Fruit fly (Drosophila melanogaster) whole organism, wandering third instar larva: ENCODE measurements around the gene CG33178.

Source experiments
- Abd-B ChIP-seq: fragments of >200 bp; optimal IDR thresholded peaks from 2 replicates; lab custom pipeline; 2017; ENCODE audit warnings: missing biosample characterization, missing genetic modification characterization
- CG32264 ChIP-seq: fragments of 200-800 bp; sonication (Bioruptor generic); optimal IDR thresholded peaks from 2 replicates; lab custom pipeline; 2016; ENCODE audit warnings: missing biosample characterization, missing genetic modification characterization
- CG9705 ChIP-seq: fragments of 200-800 bp; sonication (Bioruptor generic); optimal IDR thresholded peaks from 2 replicates; lab custom pipeline; 2018; ENCODE audit warnings: missing biosample characterization, mild to moderate bottlenecking, missing genetic modification characterization
- CrebA ChIP-seq: fragments of 200-800 bp; sonication (Bioruptor generic); optimal IDR thresholded peaks from 2 replicates; lab custom pipeline; 2016; ENCODE audit warnings: missing biosample characterization, mild to moderate bottlenecking, missing genetic modification characterization, borderline replicate concordance
- Dfd ChIP-seq: fragments of >200 bp; optimal IDR thresholded peaks from 2 replicates; lab custom pipeline; 2017; ENCODE audit warnings: missing biosample characterization, missing genetic modification characterization
- Dif ChIP-seq: fragments of 200-275, 200-300 bp; sonication (Bioruptor generic); optimal IDR thresholded peaks from 2 replicates; lab custom pipeline; 2018; ENCODE audit warnings: missing biosample characterization, missing genetic modification characterization; ENCODE audit not compliant: partially characterized antibody
- GATAd ChIP-seq: sonication (Bioruptor generic); optimal IDR thresholded peaks from 2 replicates; lab custom pipeline; 2016; ENCODE audit warnings: missing biosample characterization, missing genetic modification characterization
- HLH106 ChIP-seq: fragments of 200-800 bp; optimal IDR thresholded peaks from 3 replicates; lab custom pipeline; 2019; ENCODE audit warnings: missing biosample characterization, mild to moderate bottlenecking, missing genetic modification characterization, moderate library complexity
- Hnf4 ChIP-seq: fragments of 200-800 bp; sonication (Bioruptor generic); optimal IDR thresholded peaks from 2 replicates; lab custom pipeline; 2016; ENCODE audit warnings: missing biosample characterization, mild to moderate bottlenecking, missing genetic modification characterization
- Hr78 ChIP-seq: fragments of >200 bp; optimal IDR thresholded peaks from 2 replicates; lab custom pipeline; 2017; ENCODE audit warnings: missing biosample characterization, missing genetic modification characterization
- Hr83 ChIP-seq: fragments of 200-300 bp; sonication (Bioruptor generic); optimal IDR thresholded peaks from 2 replicates; lab custom pipeline; 2016; ENCODE audit warnings: missing biosample characterization, mild to moderate bottlenecking, missing genetic modification characterization, moderate library complexity; ENCODE audit not compliant: poor library complexity, severe bottlenecking
- Jra ChIP-seq: sonication (Bioruptor generic); optimal IDR thresholded peaks from 2 replicates; lab custom pipeline; 2016; ENCODE audit warnings: missing biosample characterization, missing genetic modification characterization
- Mio ChIP-seq: sonication (Bioruptor generic); optimal IDR thresholded peaks from 2 replicates; lab custom pipeline; 2016; ENCODE audit warnings: missing biosample characterization, missing genetic modification characterization
- Myc ChIP-seq: fragments of >200 bp; optimal IDR thresholded peaks from 2 replicates; lab custom pipeline; 2017
- N ChIP-seq: fragments of >200 bp; optimal IDR thresholded peaks from 2 replicates; lab custom pipeline; 2018; ENCODE audit warnings: missing biosample characterization, missing external identifiers, missing genetic modification characterization
- OdsH ChIP-seq: fragments of 200-800 bp; sonication (Bioruptor generic); optimal IDR thresholded peaks from 2 replicates; lab custom pipeline; 2016; ENCODE audit warnings: missing biosample characterization, mild to moderate bottlenecking, missing genetic modification characterization
- Rel ChIP-seq, 2 experiments: fragments of 200-800 bp; sonication (Bioruptor generic) in 1 of 2; optimal IDR thresholded peaks; 2 replicates in 1 of 2; 3 replicates in 1 of 2; lab custom pipeline; 2016 to 2019; ENCODE audit warnings: mild to moderate bottlenecking in 2 of 2, missing biosample characterization in 2 of 2, missing genetic modification characterization in 2 of 2, moderate library complexity in 1 of 2
- Sp1 ChIP-seq: fragments of 200-800 bp; sonication (Bioruptor generic); optimal IDR thresholded peaks from 3 replicates; lab custom pipeline; 2019; ENCODE audit warnings: missing biosample characterization, mild to moderate bottlenecking, missing genetic modification characterization, moderate library complexity
- Vsx2 ChIP-seq: fragments of 200-300, 225-300 bp; sonication (Bioruptor generic); optimal IDR thresholded peaks from 2 replicates; lab custom pipeline; 2018; ENCODE audit warnings: missing biosample characterization, missing genetic modification characterization; ENCODE audit not compliant: partially characterized antibody
- br ChIP-seq: fragments of 200-800 bp; sonication (Bioruptor generic); optimal IDR thresholded peaks from 2 replicates; lab custom pipeline; 2016; ENCODE audit warnings: missing biosample characterization, missing genetic modification characterization
- brk ChIP-seq: fragments of 200-800 bp; sonication (Bioruptor generic); optimal IDR thresholded peaks from 2 replicates; lab custom pipeline; 2016; ENCODE audit warnings: missing biosample characterization, mild to moderate bottlenecking, missing genetic modification characterization
- dl ChIP-seq, 2 experiments: fragments of 175-275, 200-275 bp in 1 of 2; fragments of 200-275 bp in 1 of 2; sonication (Bioruptor generic); optimal IDR thresholded peaks; lab custom pipeline; 2018; ENCODE audit warnings: mild to moderate bottlenecking in 2 of 2, missing biosample characterization in 2 of 2, missing genetic modification characterization in 2 of 2, moderate library complexity in 2 of 2; ENCODE audit not compliant: partially characterized antibody in 2 of 2, insufficient read depth in 1 of 2
- dmrt93B ChIP-seq: fragments of 200-800 bp; sonication (Bioruptor generic); optimal IDR thresholded peaks from 2 replicates; lab custom pipeline; 2018; ENCODE audit warnings: missing biosample characterization, mild to moderate bottlenecking, missing genetic modification characterization
- dsf ChIP-seq: sonication (Bioruptor generic); optimal IDR thresholded peaks from 2 replicates; lab custom pipeline; 2016; ENCODE audit warnings: missing biosample characterization, missing genetic modification characterization, borderline replicate concordance
- ey ChIP-seq: fragments of 200-800 bp; sonication (Bioruptor generic); optimal IDR thresholded peaks from 2 replicates; lab custom pipeline; 2016; ENCODE audit warnings: missing biosample characterization, missing genetic modification characterization
- foxo ChIP-seq, 2 experiments: fragments of 200-800 bp; sonication (Bioruptor generic); optimal IDR thresholded peaks; 2 replicates in 1 of 2; 3 replicates in 1 of 2; lab custom pipeline; 2016 to 2017; ENCODE audit warnings: missing biosample characterization in 2 of 2, missing genetic modification characterization in 2 of 2
- fru ChIP-seq: fragments of 200-800 bp; sonication (Bioruptor generic); optimal IDR thresholded peaks from 3 replicates; lab custom pipeline; 2016; ENCODE audit warnings: missing biosample characterization, mild to moderate bottlenecking, missing genetic modification characterization
- h ChIP-seq: fragments of 200-800 bp; sonication (Bioruptor generic); optimal IDR thresholded peaks from 3 replicates; lab custom pipeline; 2016; ENCODE audit warnings: missing biosample characterization, mild to moderate bottlenecking, missing genetic modification characterization
- jim ChIP-seq: fragments of 175-275, 200-325 bp; sonication (Bioruptor generic); optimal IDR thresholded peaks from 2 replicates; lab custom pipeline; 2016; ENCODE audit warnings: missing biosample characterization, mild to moderate bottlenecking, missing genetic modification characterization
- lola ChIP-seq: fragments of >200 bp; optimal IDR thresholded peaks from 2 replicates; lab custom pipeline; 2017; ENCODE audit warnings: missing biosample characterization, missing genetic modification characterization
- pan ChIP-seq: fragments of >200 bp; optimal IDR thresholded peaks from 2 replicates; lab custom pipeline; 2017
- psq ChIP-seq: fragments of 200-800 bp; sonication (Bioruptor generic); optimal IDR thresholded peaks from 3 replicates; lab custom pipeline; 2017; ENCODE audit warnings: missing biosample characterization, mild to moderate bottlenecking, missing genetic modification characterization, moderate library complexity
- rgr ChIP-seq: fragments of 200-800 bp; sonication (Bioruptor generic); optimal IDR thresholded peaks from 3 replicates; lab custom pipeline; 2016; ENCODE audit warnings: missing biosample characterization, mild to moderate bottlenecking, missing genetic modification characterization
- sage ChIP-seq: fragments of 200-800 bp; sonication (Bioruptor generic); optimal IDR thresholded peaks from 2 replicates; lab custom pipeline; 2016; ENCODE audit warnings: missing biosample characterization, mild to moderate bottlenecking, missing genetic modification characterization
- sv ChIP-seq: fragments of 200-800 bp; sonication (Bioruptor generic); optimal IDR thresholded peaks from 3 replicates; lab custom pipeline; 2016; ENCODE audit warnings: missing biosample characterization, missing genetic modification characterization
- tai ChIP-seq: sonication (Bioruptor generic); optimal IDR thresholded peaks from 2 replicates; lab custom pipeline; 2016; ENCODE audit warnings: missing biosample characterization, missing genetic modification characterization
- usp ChIP-seq: fragments of >200 bp; optimal IDR thresholded peaks from 2 replicates; lab custom pipeline; 2017; ENCODE audit warnings: missing biosample characterization, missing genetic modification characterization
- woc ChIP-seq: sonication (Bioruptor generic); optimal IDR thresholded peaks from 2 replicates; lab custom pipeline; 2016; ENCODE audit warnings: missing biosample characterization, mild to moderate bottlenecking, missing genetic modification characterization

The CG33178 gene

dm6 chrX:15070811-15071479, 11.7 kb upstream of the CG33178 start:
- TF ChIP-seq pan (lab: Kevin White, UChicago), result no peak
- peak; percentile 22 for TF ChIP-seq Rel (GFP tag; optimal IDR thresholded peaks at IDR 0.05; lab: Kevin White, UChicago)
- TF ChIP-seq Rel (tag; optimal IDR thresholded peaks at IDR 0.05; lab: Kevin White, UChicago), result peak; percentile 38
- peak; percentile 6 for TF ChIP-seq CrebA (GFP tag; lab: Kevin White, UChicago)
- no peak for TF ChIP-seq Hr78
- TF ChIP-seq Jra (GFP tag; lab: Kevin White, UChicago), result no peak
- no peak for TF ChIP-seq OdsH (GFP tag; lab: Kevin White, UChicago)
- TF ChIP-seq Sp1, result peak; percentile 38
- TF ChIP-seq dmrt93B (GFP tag; lab: Kevin White, UChicago), result no peak
- peak; percentile 62 for TF ChIP-seq brk (GFP tag; lab: Kevin White, UChicago)
- peak in 1 of 2 experiments; percentile 7 for TF ChIP-seq dl (GFP tag; optimal IDR thresholded peaks at IDR 0.05; lab: Kevin White, UChicago; ENCODE audit: insufficient read depth in 1 of 2, partially characterized antibody in 2 of 2)
- TF ChIP-seq Dif (GFP tag; lab: Kevin White, UChicago), result no peak
- peak; percentile 58 for TF ChIP-seq h
- TF ChIP-seq CG9705, result no peak
- TF ChIP-seq usp (GFP tag; lab: Kevin White, UChicago), result no peak
- no peak for TF ChIP-seq dsf
- no peak for TF ChIP-seq br (GFP tag; lab: Kevin White, UChicago)
- no peak for TF ChIP-seq woc (GFP tag; lab: Kevin White, UChicago)
- TF ChIP-seq tai (GFP tag; lab: Kevin White, UChicago), result no peak
- TF ChIP-seq psq (GFP tag; lab: Kevin White, UChicago), result peak; percentile 29
- no peak for TF ChIP-seq HLH106 (tag; lab: Kevin White, UChicago)
- no peak for TF ChIP-seq Dfd (GFP tag; lab: Kevin White, UChicago)
- TF ChIP-seq Hnf4, result peak; percentile 71
- peak in 1 of 2 experiments; percentile 41 for TF ChIP-seq foxo (GFP tag; optimal IDR thresholded peaks at IDR 0.05; lab: Kevin White, UChicago)
- no peak for TF ChIP-seq CG32264 (GFP tag; lab: Kevin White, UChicago)
- TF ChIP-seq fru, result peak; percentile 25
- TF ChIP-seq Vsx2 (GFP tag; lab: Kevin White, UChicago), result no peak
- TF ChIP-seq ey, result peak; percentile 24
- no peak for TF ChIP-seq sage (GFP tag; lab: Kevin White, UChicago)
- no peak for TF ChIP-seq GATAd (GFP tag; lab: Kevin White, UChicago)
- TF ChIP-seq lola (GFP tag; lab: Kevin White, UChicago), result no peak
- no peak for TF ChIP-seq Mio (GFP tag; lab: Kevin White, UChicago)
- TF ChIP-seq Myc (lab: Kevin White, UChicago), result no peak
- no peak for TF ChIP-seq jim
- peak; percentile 13 for TF ChIP-seq rgr (GFP tag; lab: Kevin White, UChicago)
- TF ChIP-seq sv (GFP tag; lab: Kevin White, UChicago), result no peak
- no peak for TF ChIP-seq Abd-B (GFP tag; lab: Kevin White, UChicago)
- TF ChIP-seq N (GFP tag; lab: Kevin White, UChicago), result no peak
- TF ChIP-seq Hr83 (GFP tag; lab: Kevin White, UChicago), result peak; percentile 76

dm6 chrX:15074646-15075351, 7.8 kb upstream of the CG33178 start:
- no peak for TF ChIP-seq Vsx2 (GFP tag; lab: Kevin White, UChicago)
- peak; percentile 72 for TF ChIP-seq OdsH (GFP tag; lab: Kevin White, UChicago)
- peak; percentile 47 for TF ChIP-seq CG9705
- no peak for TF ChIP-seq N (GFP tag; lab: Kevin White, UChicago)
- TF ChIP-seq Sp1, result peak; percentile 76
- peak; percentile 70 for TF ChIP-seq Jra (GFP tag; lab: Kevin White, UChicago)
- peak; percentile 49 for TF ChIP-seq dmrt93B (GFP tag; lab: Kevin White, UChicago)
- peak; percentile 31 for TF ChIP-seq Mio (GFP tag; lab: Kevin White, UChicago)
- TF ChIP-seq fru, result peak; percentile 90
- TF ChIP-seq CG32264 (GFP tag; lab: Kevin White, UChicago), result peak; percentile 10
- no peak for TF ChIP-seq CrebA (GFP tag; lab: Kevin White, UChicago)
- TF ChIP-seq dsf, result no peak
- TF ChIP-seq jim, result peak; percentile 56
- TF ChIP-seq Hnf4, result peak; percentile 87
- TF ChIP-seq HLH106 (tag; lab: Kevin White, UChicago), result peak; percentile 70
- no peak for TF ChIP-seq sage (GFP tag; lab: Kevin White, UChicago)
- no peak for TF ChIP-seq Abd-B (GFP tag; lab: Kevin White, UChicago)
- no peak for TF ChIP-seq Dfd (GFP tag; lab: Kevin White, UChicago)
- TF ChIP-seq br (GFP tag; lab: Kevin White, UChicago), result peak; percentile 88
- TF ChIP-seq woc (GFP tag; lab: Kevin White, UChicago), result peak; percentile 87
- no peak for TF ChIP-seq dl (GFP tag; optimal IDR thresholded peaks at IDR 0.05; lab: Kevin White, UChicago; ENCODE audit: insufficient read depth in 1 of 2, partially characterized antibody in 2 of 2)
- peak; percentile 91 for TF ChIP-seq sv (GFP tag; lab: Kevin White, UChicago)
- no peak for TF ChIP-seq pan (lab: Kevin White, UChicago)
- TF ChIP-seq psq (GFP tag; lab: Kevin White, UChicago), result peak; percentile 65
- no peak for TF ChIP-seq Rel (GFP tag; optimal IDR thresholded peaks at IDR 0.05; lab: Kevin White, UChicago)
- no peak for TF ChIP-seq Rel (tag; optimal IDR thresholded peaks at IDR 0.05; lab: Kevin White, UChicago)
- TF ChIP-seq Hr83 (GFP tag; lab: Kevin White, UChicago), result peak; percentile 64
- TF ChIP-seq brk (GFP tag; lab: Kevin White, UChicago), result peak; percentile 65
- TF ChIP-seq foxo (GFP tag; optimal IDR thresholded peaks at IDR 0.05; lab: Kevin White, UChicago), result peak in 1 of 2 experiments; percentile 90
- TF ChIP-seq tai (GFP tag; lab: Kevin White, UChicago), result peak; percentile 70
- TF ChIP-seq GATAd (GFP tag; lab: Kevin White, UChicago), result peak; percentile 50
- TF ChIP-seq lola (GFP tag; lab: Kevin White, UChicago), result no peak
- peak; percentile 95 for TF ChIP-seq Myc (lab: Kevin White, UChicago)
- no peak for TF ChIP-seq Dif (GFP tag; lab: Kevin White, UChicago)
- TF ChIP-seq ey, result peak; percentile 85
- no peak for TF ChIP-seq Hr78
- peak; percentile 86 for TF ChIP-seq h
- TF ChIP-seq rgr (GFP tag; lab: Kevin White, UChicago), result peak; percentile 85
